Worm (Caenorhabditis elegans): ENCODE results near the gene D2023.3.

The D2023.3 gene

ce11 chrV:11770053-11770517 lies 41.7 kb downstream of the D2023.3 start, which contains the start of gene F55A11.4:
Gene F55A11.4 (plus strand): TSS chrV:11770467.
- TF ChIP-seq R02D3.7 (tag; optimal IDR thresholded peaks at IDR 0.05), result no peak
- no peak for TF ChIP-seq skn-1 (tag; optimal IDR thresholded peaks at IDR 0.05)
- no peak for TF ChIP-seq unc-39 (tag; optimal IDR thresholded peaks at IDR 0.05)
- peak; percentile 10 for TF ChIP-seq nhr-25 (tag; optimal IDR thresholded peaks at IDR 0.05)
- TF ChIP-seq blmp-1 (tag; optimal IDR thresholded peaks at IDR 0.05; ENCODE audit: insufficient read depth), result no peak
- TF ChIP-seq nhr-21 (tag; optimal IDR thresholded peaks at IDR 0.05), result no peak
- TF ChIP-seq ama-1 (optimal IDR thresholded peaks at IDR 0.05), result peak; percentile 32
- TF ChIP-seq aly-2 (tag; optimal IDR thresholded peaks at IDR 0.05), result no peak

- TF ChIP-seq Y55F3AM.14 (GFP tag; optimal IDR thresholded peaks at IDR 0.05), result no peak
- TF ChIP-seq mdl-1 (tag; optimal IDR thresholded peaks at IDR 0.05), result no peak
- no peak for TF ChIP-seq nhr-11 (tag; optimal IDR thresholded peaks at IDR 0.05)
- no peak for TF ChIP-seq nhr-25 (tag; optimal IDR thresholded peaks at IDR 0.05)
- no peak for TF ChIP-seq ztf-1 (GFP tag; conservative IDR thresholded peaks at IDR 0.05)
- TF ChIP-seq elt-3 (tag; optimal IDR thresholded peaks at IDR 0.05), result no peak
- TF ChIP-seq unc-55 (GFP tag; optimal IDR thresholded peaks at IDR 0.05), result no peak
- TF ChIP-seq ceh-16 (tag; optimal IDR thresholded peaks at IDR 0.05), result no peak
- no peak for TF ChIP-seq dmd-4 (tag; optimal IDR thresholded peaks at IDR 0.05)
Measured at ce11 chrV:11769646-11770045, 42.2 kb downstream of the D2023.3 start.

DNA sequence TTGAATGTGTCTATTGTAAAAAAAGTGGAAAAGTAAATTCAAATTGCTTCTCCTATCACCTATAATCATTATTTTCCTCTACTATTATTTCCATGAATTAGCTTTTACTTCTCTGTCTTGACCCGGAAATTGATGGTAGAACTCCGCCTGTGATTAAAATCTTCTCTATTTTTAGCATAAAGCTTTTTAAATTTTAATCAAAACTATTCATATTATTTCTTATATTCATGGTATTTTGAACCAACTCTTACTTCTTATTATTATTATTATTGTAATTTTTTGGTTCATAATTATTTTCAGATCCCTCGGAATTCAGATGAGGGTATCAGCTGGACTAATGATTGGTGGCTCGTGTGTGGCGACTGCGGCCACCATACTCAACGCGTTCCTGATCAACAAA lies 44.8 kb downstream of the D2023.3 start, which contains the start of gene sel-11:
Gene sel-11, plus strand, starts transcription at position 301 of the 400 bp plus-strand sequence.
- TF ChIP-seq ztf-4 (tag; optimal IDR thresholded peaks at IDR 0.05), result no peak
- no peak for TF ChIP-seq nhr-77 (tag; optimal IDR thresholded peaks at IDR 0.05)
- TF ChIP-seq elt-1 (tag; optimal IDR thresholded peaks at IDR 0.05), result no peak
- no peak for TF ChIP-seq F13H6.1 (tag; optimal IDR thresholded peaks at IDR 0.05)
- TF ChIP-seq blmp-1 (tag; optimal IDR thresholded peaks at IDR 0.05; ENCODE audit: insufficient read depth), result no peak
- no peak for TF ChIP-seq sma-3 (GFP tag; optimal IDR thresholded peaks at IDR 0.05)
- TF ChIP-seq nhr-129 (tag; optimal IDR thresholded peaks at IDR 0.05), result no peak
- no peak for TF ChIP-seq nhr-237 (tag; optimal IDR thresholded peaks at IDR 0.05)
- TF ChIP-seq fos-1 (tag; optimal IDR thresholded peaks at IDR 0.05), result no peak
- TF ChIP-seq snpc-4 (tag; optimal IDR thresholded peaks at IDR 0.05), result no peak
- no peak for TF ChIP-seq dmd-4 (tag; optimal IDR thresholded peaks at IDR 0.05)

DNA sequence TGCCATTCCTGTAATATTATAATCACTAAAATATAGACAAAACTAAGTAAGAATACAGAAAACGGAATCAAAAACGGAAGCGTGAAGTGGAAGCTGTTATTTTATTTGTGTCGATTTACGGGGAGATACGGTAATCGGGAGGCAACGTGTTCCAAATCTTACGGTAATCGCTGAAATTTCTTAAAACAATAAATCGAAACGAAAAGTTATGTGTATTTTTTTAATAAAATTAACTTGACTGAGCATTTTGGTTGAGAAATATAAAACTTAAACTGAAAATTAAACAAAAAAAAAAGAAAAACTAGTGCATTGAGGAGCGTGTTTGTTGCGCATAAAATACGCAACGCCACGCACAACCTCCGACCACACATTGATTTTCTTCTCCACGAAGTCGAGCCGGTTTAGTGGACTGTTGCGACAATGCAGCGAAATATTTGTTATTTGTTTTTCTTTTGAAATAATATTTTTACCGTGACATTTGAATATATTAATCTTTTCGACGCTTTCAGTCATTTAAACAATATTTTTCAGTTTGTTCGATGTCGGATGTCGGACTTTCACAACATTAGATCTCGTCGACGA lies 47.4 kb downstream of the D2023.3 start, which contains the start of the genes F55A11.1 and syx-5:
Gene F55A11.1, minus strand, starts transcription at position 13 of the 582 bp plus-strand sequence.
Gene syx-5, plus strand, starts transcription at position 532 of the 582 bp plus-strand sequence.
- TF ChIP-seq aly-2 (tag; optimal IDR thresholded peaks at IDR 0.05) (no peak), sma-9 (GFP tag; optimal IDR thresholded peaks at IDR 0.05) (peak; percentile 81), sma-9 (tag; optimal IDR thresholded peaks at IDR 0.05) (no peak), gmeb-1 (tag; optimal IDR thresholded peaks at IDR 0.05) (peak; percentile 87), crh-2 (tag; optimal IDR thresholded peaks at IDR 0.05) (peak; percentile 95), peb-1 (tag; optimal IDR thresholded peaks at IDR 0.05) (no peak), sem-4 (tag; optimal IDR thresholded peaks at IDR 0.05) (peak; percentile 90), nhr-21 (tag; optimal IDR thresholded peaks at IDR 0.05) (peak; percentile 90), nhr-237 (tag; optimal IDR thresholded peaks at IDR 0.05) (peak; percentile 61), nhr-10 (tag; optimal IDR thresholded peaks at IDR 0.05) (peak; percentile 13), alr-1 (tag; optimal IDR thresholded peaks at IDR 0.05) (no peak), ZK546.5 (tag; optimal IDR thresholded peaks at IDR 0.05) (peak; percentile 30), unc-39 (tag; optimal IDR thresholded peaks at IDR 0.05) (no peak), mab-5 (tag; optimal IDR thresholded peaks at IDR 0.05) (peak; percentile 82), nhr-23 (tag; optimal IDR thresholded peaks at IDR 0.05) (no peak), snpc-4 (tag; optimal IDR thresholded peaks at IDR 0.05) (peak; percentile 45), egl-27 (tag; optimal IDR thresholded peaks at IDR 0.05) (peak; percentile 62), Y55F3AM.14 (GFP tag; optimal IDR thresholded peaks at IDR 0.05) (peak; percentile 48), ama-1 (optimal IDR thresholded peaks at IDR 0.05) (no peak), F13H6.1 (tag; optimal IDR thresholded peaks at IDR 0.05) (peak; percentile 90), R02D3.7 (tag; optimal IDR thresholded peaks at IDR 0.05) (peak; percentile 96), blmp-1 (tag; optimal IDR thresholded peaks at IDR 0.05; ENCODE audit: insufficient read depth) (peak; percentile 30), ztf-11 (tag; optimal IDR thresholded peaks at IDR 0.05) (no peak), fos-1 (tag; optimal IDR thresholded peaks at IDR 0.05) (peak; percentile 68), mbf-1 (tag; optimal IDR thresholded peaks at IDR 0.05) (peak; percentile 31), skn-1 (tag; optimal IDR thresholded peaks at IDR 0.05) (peak; percentile 57), lin-13 (GFP tag; optimal IDR thresholded peaks at IDR 0.05) (peak; percentile 86), sma-3 (GFP tag; optimal IDR thresholded peaks at IDR 0.05) (peak; percentile 90), dmd-4 (tag; optimal IDR thresholded peaks at IDR 0.05) (peak; percentile 39), zag-1 (tag; optimal IDR thresholded peaks at IDR 0.05) (peak; percentile 22), unc-55 (GFP tag; optimal IDR thresholded peaks at IDR 0.05) (peak; percentile 93), lsy-2 (tag; optimal IDR thresholded peaks at IDR 0.05) (peak; percentile 100), ceh-82 (tag; optimal IDR thresholded peaks at IDR 0.05) (no peak), C34F6.9 (tag; optimal IDR thresholded peaks at IDR 0.05) (peak; percentile 96), ztf-4 (tag; optimal IDR thresholded peaks at IDR 0.05) (peak; percentile 34), nhr-12 (tag; optimal IDR thresholded peaks at IDR 0.05) (no peak), elt-1 (tag; optimal IDR thresholded peaks at IDR 0.05) (no peak), nhr-6 (tag; optimal IDR thresholded peaks at IDR 0.05) (peak; percentile 90)

All from whole organism, L2 larva.